Worm (Caenorhabditis elegans) whole organism, early embryonic: ENCODE measurements around the gene ulp-1.

Source experiments
- F13C5.2 ChIP-seq: sonication (generic microtip); optimal IDR thresholded peaks from 2 replicates; lab custom pipeline; 2017; ENCODE audit warnings: mild to moderate bottlenecking, missing genetic modification characterization, inconsistent platforms, missing compliant biosample characterization
- aly-1 ChIP-seq: sonication (generic microtip); optimal IDR thresholded peaks from 2 replicates; lab custom pipeline; 2016; ENCODE audit warnings: missing genetic modification characterization, missing compliant biosample characterization
- ama-1 ChIP-seq: fragments of 150-350 bp; optimal IDR thresholded peaks from 2 replicates; lab custom pipeline; 2014
- flt-1 ChIP-seq: fragments of 200-800 bp; sonication (Bioruptor generic); IDR thresholded peaks from 2 replicates; pipeline ENCODE4 v1.3.6; 2022; ENCODE audit warnings: missing genetic modification characterization, missing compliant biosample characterization
- tbx-37 ChIP-seq: fragments of 200-800 bp; sonication (Bioruptor generic); conservative IDR thresholded peaks from 2 replicates; pipeline ENCODE4 v1.3.6; 2022; ENCODE audit warnings: missing genetic modification reagents, missing genetic modification characterization, missing compliant biosample characterization

DNA sequence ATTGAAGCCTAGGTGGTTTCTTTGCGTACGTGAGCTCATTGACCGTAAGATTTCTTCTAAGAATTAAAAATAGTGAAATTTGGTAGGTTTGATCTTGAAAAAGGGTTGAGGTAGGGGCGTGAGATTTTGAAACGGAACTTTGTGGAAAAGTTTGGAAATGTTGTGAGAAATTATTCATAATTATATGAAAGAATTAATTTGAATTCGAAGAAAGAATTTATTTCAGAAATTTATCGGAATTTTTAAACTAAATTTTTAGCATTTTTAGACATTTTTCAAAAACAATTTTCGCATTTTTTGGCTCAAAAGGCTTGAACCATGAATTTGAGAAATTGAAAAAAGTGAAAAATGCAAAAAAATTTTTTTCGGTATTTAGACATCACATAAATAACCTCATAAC, 44.6 kb upstream of the ulp-1 start:
- TF ChIP-seq ama-1 (lab: Kevin White, UChicago) = no peak
- TF ChIP-seq aly-1 (tag; lab: Kevin White, UChicago) = no peak
- TF ChIP-seq flt-1 = no peak
- no peak for TF ChIP-seq F13C5.2 (tag; lab: Kevin White, UChicago)
- TF ChIP-seq tbx-37 (GFP tag; lab: Robert Waterston, UW) = no peak
